Worm (Caenorhabditis elegans) whole organism, L2 larva: ENCODE measurements around the gene F56A8.3.

Source experiments
- C34F6.9 ChIP-seq: fragments of 150-350 bp; optimal IDR thresholded peaks from 2 replicates; lab custom pipeline; 2014; ENCODE audit warnings: missing biosample characterization, missing genetic modification characterization
- F13H6.1 ChIP-seq: sonication (generic microtip); optimal IDR thresholded peaks from 2 replicates; lab custom pipeline; 2016; ENCODE audit warnings: missing genetic modification characterization, missing compliant biosample characterization
- ceh-82 ChIP-seq: fragments of 150-350 bp; optimal IDR thresholded peaks from 2 replicates; lab custom pipeline; 2014; ENCODE audit warnings: missing biosample characterization, missing genetic modification characterization
- egl-27 ChIP-seq: sonication (generic microtip); optimal IDR thresholded peaks from 3 replicates; lab custom pipeline; 2017; ENCODE audit warnings: missing biosample characterization, missing genetic modification reagents, missing genetic modification characterization
- elt-3 ChIP-seq: sonication (generic microtip); optimal IDR thresholded peaks from 2 replicates; lab custom pipeline; 2017; ENCODE audit warnings: missing biosample characterization, missing genetic modification characterization
- nhr-21 ChIP-seq: fragments of 150-350 bp; optimal IDR thresholded peaks from 2 replicates; lab custom pipeline; 2014; ENCODE audit warnings: missing biosample characterization, missing genetic modification characterization
- skn-1 ChIP-seq: sonication (generic microtip); optimal IDR thresholded peaks from 2 replicates; lab custom pipeline; 2017; ENCODE audit warnings: missing biosample characterization, missing genetic modification characterization
- unc-62 ChIP-seq: fragments of 150-350 bp; optimal IDR thresholded peaks from 2 replicates; lab custom pipeline; 2014; ENCODE audit warnings: missing biosample characterization, missing genetic modification reagents, missing genetic modification characterization

ce11 chrIII:13310552-13310951 lies 53.9 kb downstream of the F56A8.3 start:
- TF ChIP-seq C34F6.9 (tag; lab: Kevin White, UChicago), result peak; percentile 11
- no peak for TF ChIP-seq nhr-21 (tag; lab: Kevin White, UChicago)
- TF ChIP-seq F13H6.1 (tag; lab: Kevin White, UChicago), result no peak
- no peak for TF ChIP-seq elt-3 (tag; lab: Kevin White, UChicago)
- TF ChIP-seq egl-27 (tag; lab: Kevin White, UChicago), result no peak
- TF ChIP-seq ceh-82 (tag; lab: Kevin White, UChicago), result no peak
- TF ChIP-seq unc-62, result no peak
- no peak for TF ChIP-seq skn-1 (tag; lab: Kevin White, UChicago)
